Worm (Caenorhabditis elegans) whole organism, L3 larva: Measurements from ENCODE around the gene gid-7.

ENCODE experiments used
- R02D3.7 ChIP-seq: fragments of 150-350 bp; optimal IDR thresholded peaks from 2 replicates; lab custom pipeline; 2014; ENCODE audit warnings: missing biosample characterization, missing genetic modification characterization
- ceh-82 ChIP-seq: fragments of 150-350 bp; optimal IDR thresholded peaks from 2 replicates; lab custom pipeline; 2014; ENCODE audit warnings: missing biosample characterization, missing genetic modification characterization
- elt-2 ChIP-seq: sonication (generic microtip); optimal IDR thresholded peaks from 2 replicates; lab custom pipeline; 2016; ENCODE audit warnings: missing genetic modification reagents, mild to moderate bottlenecking, missing genetic modification characterization, missing compliant biosample characterization
- fkh-10 ChIP-seq: sonication (generic microtip); optimal IDR thresholded peaks from 2 replicates; lab custom pipeline; 2017; ENCODE audit warnings: missing biosample characterization, missing genetic modification reagents, missing genetic modification characterization
- nhr-237 ChIP-seq: fragments of 150-350 bp; optimal IDR thresholded peaks from 2 replicates; lab custom pipeline; 2014; ENCODE audit warnings: missing biosample characterization, missing genetic modification characterization
- nhr-43 ChIP-seq: sonication (generic microtip); optimal IDR thresholded peaks from 2 replicates; lab custom pipeline; 2016; ENCODE audit warnings: mild to moderate bottlenecking, missing genetic modification characterization, missing compliant biosample characterization; ENCODE audit not compliant: poor library complexity, severe bottlenecking
- pha-4 ChIP-seq: fragments of 150-350 bp; optimal IDR thresholded peaks from 2 replicates; lab custom pipeline; 2014; ENCODE audit warnings: missing biosample characterization, missing genetic modification reagents, missing genetic modification characterization
- unc-39 ChIP-seq: sonication (generic microtip); optimal IDR thresholded peaks from 4 replicates; lab custom pipeline; 2017; ENCODE audit warnings: missing biosample characterization, missing genetic modification characterization
- zag-1 ChIP-seq: fragments of 150-350 bp; optimal IDR thresholded peaks from 2 replicates; lab custom pipeline; 2014; ENCODE audit warnings: missing biosample characterization, missing genetic modification characterization

- TF ChIP-seq nhr-237, result no peak
- TF ChIP-seq R02D3.7, result no peak
- TF ChIP-seq nhr-43, result no peak
- TF ChIP-seq elt-2, result no peak
- TF ChIP-seq unc-39 (tag; lab: Kevin White, UChicago), result no peak
- TF ChIP-seq ceh-82 (tag; lab: Kevin White, UChicago), result no peak
- no peak for TF ChIP-seq pha-4
- TF ChIP-seq zag-1 (tag; lab: Kevin White, UChicago), result no peak
- TF ChIP-seq fkh-10 (GFP tag; lab: Kevin White, UChicago), result no peak
These were observed 50.7 kb downstream of the gid-7 start for ce11 chrV:3706167-3706566.
